Worm (Caenorhabditis elegans): ENCODE results near the gene M04G7.2.

DNA sequence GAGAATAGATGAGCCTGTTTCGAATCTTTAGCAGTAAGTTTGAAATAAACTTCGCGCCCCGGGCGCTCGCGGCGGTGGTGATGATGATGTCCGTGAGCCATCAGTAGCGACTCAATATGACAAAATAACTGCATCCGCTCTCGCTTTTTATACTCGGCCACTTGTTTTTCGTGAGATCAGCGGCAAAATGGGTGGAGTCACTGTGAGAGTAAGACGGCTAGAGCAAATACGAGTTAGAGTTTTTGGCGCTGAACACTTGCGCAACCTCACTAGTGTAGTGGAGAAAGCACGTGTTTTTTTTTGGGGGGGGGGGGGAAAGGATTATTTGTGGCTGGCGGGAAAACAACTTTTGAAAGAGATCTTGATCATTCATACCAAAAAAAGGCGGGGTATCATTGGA is 45.6 kb upstream of the M04G7.2 start, which contains the start of gene W03G1.5:
- TF ChIP-seq klf-2 (GFP tag; conservative IDR thresholded peaks at IDR 0.05) (no peak), ztf-23 (GFP tag; IDR thresholded peaks at IDR 0.05) (no peak), flt-1 (GFP tag; IDR thresholded peaks at IDR 0.05) (no peak)

Measured in whole organism, midembryonic.